Worm (Caenorhabditis elegans): ENCODE data around the gene fln-2.
A peak's percentile ranks its signal among the peaks of the same experiment; 100 is the strongest.

Gene fln-2

DNA sequence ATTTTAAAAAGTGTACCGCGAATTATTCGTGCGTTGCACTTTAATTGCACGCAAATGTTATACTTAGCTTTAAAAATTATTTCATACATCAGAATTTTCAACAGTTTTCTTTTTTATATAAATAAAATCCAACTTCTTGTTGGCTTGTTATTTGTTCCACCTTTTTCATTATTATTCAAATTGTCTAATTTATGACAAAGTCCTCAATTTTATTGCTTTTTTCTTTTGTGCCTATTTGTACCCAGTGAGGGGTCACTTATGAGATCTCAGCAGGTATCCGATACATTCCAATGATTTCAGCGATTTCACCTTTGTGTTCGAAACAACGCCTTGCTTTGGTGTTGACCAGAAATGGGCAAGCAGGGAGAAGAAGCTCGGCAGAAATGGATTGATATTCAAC is at the start of gene fln-2:
Gene fln-2, plus strand, starts transcription at position 301 of the 400 bp plus-strand sequence.
- no peak for TF ChIP-seq F37D6.2 (tag; optimal IDR thresholded peaks at IDR 0.05)
- TF ChIP-seq unc-62 (GFP tag; optimal IDR thresholded peaks at IDR 0.05 in 1 of 2) = peak in 1 of 2 experiments; percentile 63
- TF ChIP-seq unc-62 (tag; optimal IDR thresholded peaks at IDR 0.05) = no peak
- TF ChIP-seq aha-1 (tag) = peak; percentile 37

DNA sequence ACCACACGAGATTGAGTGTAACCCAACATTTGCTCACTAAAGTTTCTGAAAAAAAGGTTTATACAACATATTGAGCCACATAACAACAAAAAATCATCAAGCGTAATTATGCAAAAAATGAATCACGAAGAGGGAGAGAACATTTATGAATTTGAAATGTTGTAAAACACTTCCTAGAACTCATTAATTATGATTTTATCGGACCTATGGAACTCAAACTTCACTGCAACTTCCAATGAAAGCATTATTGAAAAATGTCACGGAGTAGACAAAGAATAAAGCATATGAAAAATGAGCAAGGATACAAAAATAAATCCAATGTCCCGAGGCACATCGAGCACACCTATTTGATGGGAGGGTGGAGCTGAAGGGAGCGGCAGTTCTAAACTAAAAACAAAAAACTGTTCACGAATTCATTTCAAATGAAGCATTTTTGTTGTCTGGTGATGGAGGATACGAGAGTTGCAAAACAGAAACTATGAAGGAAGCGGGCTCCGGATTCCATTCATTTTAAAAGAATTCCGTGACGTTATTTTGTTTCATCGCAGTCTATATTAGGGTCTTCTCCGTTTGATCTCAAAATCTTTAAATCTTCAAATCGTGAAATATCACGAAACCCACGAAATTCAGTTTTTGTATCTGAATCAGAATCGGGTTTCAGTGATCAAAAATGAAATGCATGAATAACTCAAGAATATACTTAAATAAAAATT is 47.5 kb upstream of the fln-2 start, which contains the start of gene flp-20:
Gene flp-20, minus strand, starts transcription at position 51 of the 713 bp plus-strand sequence.
- TF ChIP-seq vab-7 (GFP tag; IDR thresholded peaks at IDR 0.05) = no peak
- no peak for TF ChIP-seq ceh-62 (tag; optimal IDR thresholded peaks at IDR 0.05)
- peak; percentile 72 for TF ChIP-seq aha-1 (tag)

DNA sequence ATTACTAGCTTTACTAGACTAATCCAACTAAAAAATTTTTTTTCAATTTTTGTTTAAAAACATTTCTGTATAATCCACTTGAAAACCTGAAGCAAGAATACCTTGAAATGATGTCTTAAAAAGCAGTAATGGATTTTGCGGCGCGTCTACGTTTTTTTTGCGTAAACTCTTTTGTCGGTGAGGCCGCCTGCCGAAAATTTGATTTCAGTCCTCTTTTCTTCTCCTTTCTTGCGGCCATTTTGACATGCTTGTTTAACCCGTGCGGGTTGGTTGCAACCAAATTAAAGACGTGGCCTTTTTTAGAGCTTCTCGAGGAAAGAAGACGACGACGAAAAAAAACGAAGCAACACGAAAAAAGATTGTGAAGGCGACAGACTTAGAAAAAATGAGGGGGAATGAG is 36.4 kb upstream of the fln-2 start:
- TF ChIP-seq hif-1 (tag; optimal IDR thresholded peaks at IDR 0.05) (no peak), ctbp-1 (GFP tag; IDR thresholded peaks at IDR 0.05) (no peak), fos-1 (tag; optimal IDR thresholded peaks at IDR 0.05) (no peak), ces-1 (GFP tag; optimal IDR thresholded peaks at IDR 0.05) (peak; percentile 23), fkh-10 (GFP tag; optimal IDR thresholded peaks at IDR 0.05) (peak; percentile 49), F26F4.8 (GFP tag; conservative IDR thresholded peaks at IDR 0.05) (no peak), duxl-1 (tag; optimal IDR thresholded peaks at IDR 0.05; ENCODE audit: poor library complexity) (no peak), ztf-7 (tag; optimal IDR thresholded peaks at IDR 0.05) (no peak), F10B5.3 (tag; optimal IDR thresholded peaks at IDR 0.05) (no peak), dpl-1 (GFP tag; optimal IDR thresholded peaks at IDR 0.05) (no peak)

- TF ChIP-seq nhr-77 (tag; optimal IDR thresholded peaks at IDR 0.05) = no peak
- peak; percentile 56 for TF ChIP-seq pqm-1 (tag; optimal IDR thresholded peaks at IDR 0.05)
- TF ChIP-seq dmd-8 (GFP tag; IDR thresholded peaks at IDR 0.05) = no peak
- TF ChIP-seq daf-16 (GFP tag; optimal IDR thresholded peaks at IDR 0.05) = no peak
- TF ChIP-seq daf-16 (tag; optimal IDR thresholded peaks at IDR 0.05) = peak; percentile 77
- no peak for TF ChIP-seq mdt-29 (GFP tag; IDR thresholded peaks at IDR 0.05)
- TF ChIP-seq dmd-6 (GFP tag; IDR thresholded peaks at IDR 0.05) = peak; percentile 67
- peak; percentile 75 for TF ChIP-seq dve-1 (tag; optimal IDR thresholded peaks at IDR 0.05; ENCODE audit: insufficient read depth)
- peak; percentile 27 for TF ChIP-seq nhr-48 (tag; optimal IDR thresholded peaks at IDR 0.05)
- peak; percentile 13 for TF ChIP-seq hlh-30 (tag; optimal IDR thresholded peaks at IDR 0.05; ENCODE audit: insufficient read depth)
- TF ChIP-seq nhr-28 (tag; optimal IDR thresholded peaks at IDR 0.05) = peak; percentile 83
- TF ChIP-seq unc-39 (tag; optimal IDR thresholded peaks at IDR 0.05) = no peak
Observed at ce11 chrX:9364082-9364481, 33.4 kb upstream of the fln-2 start.

- TF ChIP-seq fkh-10 (GFP tag; optimal IDR thresholded peaks at IDR 0.05) (peak; percentile 88), ceh-20 (GFP tag; IDR thresholded peaks at IDR 0.05) (no peak)
Observed at ce11 chrX:9364501-9364900, 33.0 kb upstream of the fln-2 start, which contains the start of gene pkc-2. Gene pkc-2 (plus strand): TSS chrX:9364818.

ce11 chrX:9369927-9370326 is 27.6 kb upstream of the fln-2 start:
- TF ChIP-seq F26F4.8 (GFP tag; conservative IDR thresholded peaks at IDR 0.05) = no peak
- TF ChIP-seq nhr-28 (tag; optimal IDR thresholded peaks at IDR 0.05) = peak; percentile 46
- TF ChIP-seq nhr-111 (GFP tag; optimal IDR thresholded peaks at IDR 0.05) = no peak
- TF ChIP-seq daf-16 (GFP tag; optimal IDR thresholded peaks at IDR 0.05) = no peak
- TF ChIP-seq daf-16 (tag; optimal IDR thresholded peaks at IDR 0.05) = peak; percentile 28
- TF ChIP-seq dmd-6 (GFP tag; IDR thresholded peaks at IDR 0.05) = peak; percentile 78
